Fruit fly (Drosophila melanogaster) S2 (cell line): Measurements from ENCODE around the gene CG12054.

Experiments used
- CG8478 ChIP-seq: fragments of >200 bp; optimal IDR thresholded peaks from 2 replicates; lab custom pipeline; 2018
- CTCF ChIP-seq, 2 experiments: fragments of >200 bp; optimal IDR thresholded peaks; 2 replicates each; lab custom pipeline; 2018

- TF ChIP-seq CG8478 (no peak), CTCF (optimal IDR thresholded peaks at IDR 0.05; lab: Kevin White, UChicago) (no peak)
Observed at dm6 chr3R:31248245-31248644, 27.7 kb downstream of the CG12054 start.
